Worm (Caenorhabditis elegans) whole organism, mixed stage, embryonic: ENCODE results near the gene C38C3.4.

Experiments
- blmp-1 ChIP-seq: fragments of 150-350 bp; optimal IDR thresholded peaks from 2 replicates; lab custom pipeline; 2014; ENCODE audit warnings: missing biosample characterization, missing genetic modification characterization
- ces-1 ChIP-seq: fragments of 150-350 bp; optimal IDR thresholded peaks from 2 replicates; lab custom pipeline; 2014; ENCODE audit warnings: missing biosample characterization, missing genetic modification reagents, missing genetic modification characterization
- elt-3 ChIP-seq: fragments of 150-350 bp; optimal IDR thresholded peaks from 2 replicates; lab custom pipeline; 2014; ENCODE audit warnings: missing biosample characterization, missing genetic modification characterization
- lin-13 ChIP-seq: fragments of 150-350 bp; optimal IDR thresholded peaks from 2 replicates; lab custom pipeline; 2014; ENCODE audit warnings: missing biosample characterization, missing genetic modification characterization
- mep-1 ChIP-seq: fragments of 150-350 bp; optimal IDR thresholded peaks from 2 replicates; lab custom pipeline; 2017; ENCODE audit warnings: missing biosample characterization, missing genetic modification reagents, missing genetic modification characterization, inconsistent platforms
- nhr-12 ChIP-seq: fragments of 150-350 bp; optimal IDR thresholded peaks from 2 replicates; lab custom pipeline; 2014; ENCODE audit warnings: missing biosample characterization, missing genetic modification characterization
- nhr-237 ChIP-seq: fragments of 150-350 bp; optimal IDR thresholded peaks from 2 replicates; lab custom pipeline; 2014; ENCODE audit warnings: missing biosample characterization, missing genetic modification characterization
- nhr-28 ChIP-seq: fragments of 150-350 bp; optimal IDR thresholded peaks from 2 replicates; lab custom pipeline; 2014; ENCODE audit warnings: missing biosample characterization, missing genetic modification characterization
- nhr-76 ChIP-seq: sonication (generic microtip); optimal IDR thresholded peaks from 2 replicates; lab custom pipeline; 2017; ENCODE audit warnings: missing biosample characterization, missing genetic modification characterization
- pha-4 ChIP-seq: fragments of 150-350 bp; optimal IDR thresholded peaks from 2 replicates; lab custom pipeline; 2018; ENCODE audit warnings: missing biosample characterization, missing genetic modification reagents, missing genetic modification characterization
- tbx-8 ChIP-seq: fragments of 200-800 bp; sonication (Bioruptor generic); optimal IDR thresholded peaks from 2 replicates; lab custom pipeline; 2018; ENCODE audit warnings: mild to moderate bottlenecking, missing genetic modification characterization, moderate library complexity, missing compliant biosample characterization
- unc-62 ChIP-seq: fragments of 150-350 bp; optimal IDR thresholded peaks from 2 replicates; lab custom pipeline; 2014; ENCODE audit warnings: missing biosample characterization, missing genetic modification reagents, missing genetic modification characterization
- ztf-11 ChIP-seq: fragments of 150-350 bp; optimal IDR thresholded peaks from 2 replicates; lab custom pipeline; 2014; ENCODE audit warnings: missing biosample characterization, missing genetic modification characterization

DNA sequence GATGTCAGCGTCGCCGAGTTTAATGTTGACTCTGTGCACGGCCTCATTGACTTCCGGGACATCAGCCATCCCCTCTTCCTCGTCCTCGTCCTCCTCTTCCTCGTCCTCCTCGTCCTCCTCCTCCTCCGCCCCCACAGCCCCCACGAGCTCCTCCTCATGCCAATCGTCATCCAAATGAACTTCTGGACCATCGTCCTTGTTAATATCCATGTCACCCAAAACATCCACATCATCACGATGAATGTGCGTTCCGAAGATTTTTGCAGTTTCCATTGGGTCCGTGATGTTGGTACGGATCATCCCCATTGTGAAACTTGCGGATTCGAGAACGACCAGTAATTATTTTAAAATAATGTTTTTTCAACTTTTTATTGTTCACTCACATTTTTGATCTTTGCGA, 47.4 kb upstream of the C38C3.4 start:
- TF ChIP-seq ztf-11 (no peak), elt-3 (no peak), unc-62 (GFP tag; lab: Kevin White, UChicago) (no peak), lin-13 (tag; lab: Kevin White, UChicago) (no peak), blmp-1 (tag; lab: Kevin White, UChicago) (no peak), ces-1 (GFP tag; lab: Kevin White, UChicago) (no peak), mep-1 (tag; lab: Kevin White, UChicago) (no peak), nhr-28 (tag; lab: Kevin White, UChicago) (no peak), nhr-12 (tag; lab: Kevin White, UChicago) (no peak), nhr-237 (no peak), pha-4 (tag; lab: Kevin White, UChicago) (no peak), tbx-8 (GFP tag; lab: Kevin White, UChicago) (no peak), nhr-76 (tag; lab: Kevin White, UChicago) (no peak)
